Worm (Caenorhabditis elegans) whole organism, L2 larva: ENCODE data around the gene rei-2.

Experiments used
- C34F6.9 ChIP-seq: fragments of 150-350 bp; optimal IDR thresholded peaks from 2 replicates; lab custom pipeline; 2014; ENCODE audit warnings: missing biosample characterization, missing genetic modification characterization
- F13H6.1 ChIP-seq: sonication (generic microtip); optimal IDR thresholded peaks from 2 replicates; lab custom pipeline; 2016; ENCODE audit warnings: missing genetic modification characterization, missing compliant biosample characterization
- R02D3.7 ChIP-seq: fragments of 150-350 bp; optimal IDR thresholded peaks from 2 replicates; lab custom pipeline; 2014; ENCODE audit warnings: missing biosample characterization, missing genetic modification characterization
- Y55F3AM.14 ChIP-seq: fragments of 200-800 bp; sonication (Bioruptor generic); optimal IDR thresholded peaks from 2 replicates; lab custom pipeline; 2018; ENCODE audit warnings: mild to moderate bottlenecking, missing genetic modification characterization, missing compliant biosample characterization
- ZK546.5 ChIP-seq: sonication (generic microtip); optimal IDR thresholded peaks from 2 replicates; lab custom pipeline; 2017; ENCODE audit warnings: missing biosample characterization, missing genetic modification characterization
- alr-1 ChIP-seq: fragments of 150-350 bp; optimal IDR thresholded peaks from 2 replicates; lab custom pipeline; 2014; ENCODE audit warnings: missing biosample characterization, missing genetic modification characterization
- aly-2 ChIP-seq: fragments of 150-350 bp; optimal IDR thresholded peaks from 2 replicates; lab custom pipeline; 2014; ENCODE audit warnings: missing biosample characterization, missing genetic modification characterization
- ama-1 ChIP-seq: fragments of 150-350 bp; optimal IDR thresholded peaks from 2 replicates; lab custom pipeline; 2018; ENCODE audit warnings: inconsistent platforms
- blmp-1 ChIP-seq: sonication (generic microtip); optimal IDR thresholded peaks from 2 replicates; lab custom pipeline; 2017; ENCODE audit warnings: missing genetic modification characterization, mild to moderate bottlenecking, missing compliant biosample characterization, antibody characterized with exemption, moderate library complexity; ENCODE audit not compliant: insufficient read depth
- ceh-16 ChIP-seq: fragments of 150-350 bp; optimal IDR thresholded peaks from 2 replicates; lab custom pipeline; 2014; ENCODE audit warnings: missing biosample characterization, missing genetic modification characterization
- ceh-82 ChIP-seq: fragments of 150-350 bp; optimal IDR thresholded peaks from 2 replicates; lab custom pipeline; 2014; ENCODE audit warnings: missing biosample characterization, missing genetic modification characterization
- crh-2 ChIP-seq: sonication (generic microtip); optimal IDR thresholded peaks from 2 replicates; lab custom pipeline; 2017; ENCODE audit warnings: missing biosample characterization, missing genetic modification characterization
- dmd-4 ChIP-seq: sonication (generic microtip); optimal IDR thresholded peaks from 2 replicates; lab custom pipeline; 2017; ENCODE audit warnings: missing biosample characterization, missing genetic modification characterization
- egl-27 ChIP-seq: sonication (generic microtip); optimal IDR thresholded peaks from 3 replicates; lab custom pipeline; 2017; ENCODE audit warnings: missing biosample characterization, missing genetic modification reagents, missing genetic modification characterization
- elt-1 ChIP-seq: fragments of 150-350 bp; optimal IDR thresholded peaks from 2 replicates; lab custom pipeline; 2014; ENCODE audit warnings: missing biosample characterization, missing genetic modification characterization
- elt-3 ChIP-seq: sonication (generic microtip); optimal IDR thresholded peaks from 2 replicates; lab custom pipeline; 2017; ENCODE audit warnings: missing biosample characterization, missing genetic modification characterization
- fos-1 ChIP-seq: fragments of 150-350 bp; optimal IDR thresholded peaks from 2 replicates; lab custom pipeline; 2014; ENCODE audit warnings: missing biosample characterization, missing genetic modification characterization
- gmeb-1 ChIP-seq: fragments of 150-350 bp; optimal IDR thresholded peaks from 2 replicates; lab custom pipeline; 2014; ENCODE audit warnings: missing biosample characterization, missing genetic modification characterization
- lin-11 ChIP-seq: fragments of 150-350 bp; sonication (generic microtip); optimal IDR thresholded peaks from 2 replicates; lab custom pipeline; 2014; ENCODE audit warnings: missing biosample characterization, missing genetic modification characterization, inconsistent platforms, mixed read lengths
- lin-13 ChIP-seq: fragments of 150-350 bp; optimal IDR thresholded peaks from 2 replicates; lab custom pipeline; 2014; ENCODE audit warnings: missing biosample characterization, missing genetic modification reagents, missing genetic modification characterization
- lin-39 ChIP-seq: fragments of 150-350 bp; optimal IDR thresholded peaks from 2 replicates; lab custom pipeline; 2014; ENCODE audit warnings: missing biosample characterization, missing genetic modification reagents, missing genetic modification characterization
- lsy-2 ChIP-seq, 2 experiments: fragments of 150-350 bp in 1 of 2; sonication (generic microtip) in 1 of 2; optimal IDR thresholded peaks; 2 replicates each; lab custom pipeline; 2014 to 2017; ENCODE audit warnings: missing biosample characterization in 2 of 2, missing genetic modification characterization in 2 of 2
- mab-5 ChIP-seq: fragments of 150-350 bp; optimal IDR thresholded peaks from 2 replicates; lab custom pipeline; 2014; ENCODE audit warnings: missing biosample characterization, missing genetic modification characterization
- mbf-1 ChIP-seq: sonication (generic microtip); optimal IDR thresholded peaks from 2 replicates; lab custom pipeline; 2017; ENCODE audit warnings: missing biosample characterization, missing genetic modification characterization
- mdl-1 ChIP-seq, 2 experiments: fragments of 150-350 bp in 1 of 2; sonication (generic microtip) in 1 of 2; optimal IDR thresholded peaks; 2 replicates each; lab custom pipeline; 2017; ENCODE audit warnings: missing biosample characterization in 2 of 2, missing genetic modification characterization in 2 of 2
- nhr-10 ChIP-seq: sonication (generic microtip); optimal IDR thresholded peaks from 2 replicates; lab custom pipeline; 2017; ENCODE audit warnings: missing biosample characterization, missing genetic modification characterization
- nhr-11 ChIP-seq: fragments of 150-350 bp; optimal IDR thresholded peaks from 2 replicates; lab custom pipeline; 2014; ENCODE audit warnings: missing biosample characterization, missing genetic modification characterization
- nhr-12 ChIP-seq: fragments of 150-350 bp; optimal IDR thresholded peaks from 2 replicates; lab custom pipeline; 2014; ENCODE audit warnings: missing biosample characterization, missing genetic modification characterization
- nhr-129 ChIP-seq: fragments of 150-350 bp; optimal IDR thresholded peaks from 2 replicates; lab custom pipeline; 2014; ENCODE audit warnings: missing biosample characterization, missing genetic modification characterization
- nhr-21 ChIP-seq: fragments of 150-350 bp; optimal IDR thresholded peaks from 2 replicates; lab custom pipeline; 2014; ENCODE audit warnings: missing biosample characterization, missing genetic modification characterization
- nhr-23 ChIP-seq: fragments of 150-350 bp; optimal IDR thresholded peaks from 2 replicates; lab custom pipeline; 2014; ENCODE audit warnings: missing biosample characterization, missing genetic modification reagents, missing genetic modification characterization
- nhr-237 ChIP-seq: fragments of 150-350 bp; optimal IDR thresholded peaks from 2 replicates; lab custom pipeline; 2014; ENCODE audit warnings: missing biosample characterization, missing genetic modification characterization
- nhr-25 ChIP-seq: fragments of 150-350 bp; sonication (generic microtip); optimal IDR thresholded peaks from 3 replicates; lab custom pipeline; 2014; ENCODE audit warnings: missing biosample characterization, missing genetic modification characterization
- nhr-6 ChIP-seq: fragments of 150-350 bp; optimal IDR thresholded peaks from 2 replicates; lab custom pipeline; 2014; ENCODE audit warnings: missing biosample characterization, missing genetic modification characterization
- nhr-77 ChIP-seq: fragments of 150-350 bp; optimal IDR thresholded peaks from 2 replicates; lab custom pipeline; 2014; ENCODE audit warnings: missing biosample characterization, missing genetic modification characterization
- peb-1 ChIP-seq: fragments of 150-350 bp; optimal IDR thresholded peaks from 2 replicates; lab custom pipeline; 2014; ENCODE audit warnings: missing biosample characterization, missing genetic modification characterization
- sem-4 ChIP-seq: fragments of 150-350 bp; optimal IDR thresholded peaks from 2 replicates; lab custom pipeline; 2014; ENCODE audit warnings: missing biosample characterization, missing genetic modification reagents, missing genetic modification characterization
- skn-1 ChIP-seq: sonication (generic microtip); optimal IDR thresholded peaks from 2 replicates; lab custom pipeline; 2017; ENCODE audit warnings: missing biosample characterization, missing genetic modification characterization
- sma-3 ChIP-seq: sonication (generic microtip); optimal IDR thresholded peaks from 2 replicates; lab custom pipeline; 2016; ENCODE audit warnings: missing genetic modification reagents, missing genetic modification characterization, missing compliant biosample characterization
- sma-9 ChIP-seq, 2 experiments: fragments of 150-350 bp in 1 of 2; sonication (generic microtip) in 1 of 2; optimal IDR thresholded peaks; 2 replicates each; lab custom pipeline; 2014 to 2016; ENCODE audit warnings: missing genetic modification characterization in 2 of 2, mild to moderate bottlenecking in 1 of 2, missing biosample characterization in 1 of 2, missing compliant biosample characterization in 1 of 2, missing genetic modification reagents in 1 of 2, moderate library complexity in 1 of 2
- snpc-4 ChIP-seq: fragments of 150-350 bp; optimal IDR thresholded peaks from 2 replicates; lab custom pipeline; 2014; ENCODE audit warnings: missing biosample characterization, missing genetic modification characterization
- unc-39 ChIP-seq: fragments of 150-350 bp; optimal IDR thresholded peaks from 2 replicates; lab custom pipeline; 2014; ENCODE audit warnings: missing biosample characterization, missing genetic modification characterization
- unc-55 ChIP-seq: fragments of 150-350 bp; sonication (generic microtip); optimal IDR thresholded peaks from 3 replicates; lab custom pipeline; 2014; ENCODE audit warnings: missing biosample characterization, missing genetic modification reagents, missing genetic modification characterization
- unc-62 ChIP-seq: fragments of 150-350 bp; optimal IDR thresholded peaks from 2 replicates; lab custom pipeline; 2014; ENCODE audit warnings: missing biosample characterization, missing genetic modification reagents, missing genetic modification characterization
- zag-1 ChIP-seq: fragments of 150-350 bp; optimal IDR thresholded peaks from 2 replicates; lab custom pipeline; 2014; ENCODE audit warnings: missing biosample characterization, missing genetic modification characterization
- ztf-1 ChIP-seq: fragments of 200-800 bp; sonication (Bioruptor generic); conservative IDR thresholded peaks from 2 replicates; pipeline ENCODE4 v1.3.6; 2022; ENCODE audit warnings: missing genetic modification characterization, missing compliant biosample characterization
- ztf-11 ChIP-seq: sonication (generic microtip); optimal IDR thresholded peaks from 2 replicates; lab custom pipeline; 2017; ENCODE audit warnings: missing biosample characterization, missing genetic modification characterization

rei-2 gene

ce11 chrX:1060705-1061104, 27.2 kb downstream of the rei-2 start:
- TF ChIP-seq mab-5 (tag; lab: Kevin White, UChicago) (peak; percentile 79), unc-62 (GFP tag; lab: Kevin White, UChicago) (no peak), skn-1 (no peak), ZK546.5 (tag; lab: Kevin White, UChicago) (no peak)

ce11 chrX:1057821-1058377, 30.0 kb downstream of the rei-2 start:
- TF ChIP-seq fos-1 (tag; lab: Kevin White, UChicago) (no peak), sma-9 (GFP tag; optimal IDR thresholded peaks at IDR 0.05; lab: Kevin White, UChicago) (no peak), sma-9 (tag; optimal IDR thresholded peaks at IDR 0.05; lab: Kevin White, UChicago) (no peak), unc-62 (GFP tag; lab: Kevin White, UChicago) (no peak), alr-1 (tag; lab: Kevin White, UChicago) (no peak), unc-39 (tag; lab: Kevin White, UChicago) (no peak), nhr-12 (tag; lab: Kevin White, UChicago) (no peak), elt-3 (no peak), nhr-237 (tag; lab: Kevin White, UChicago) (no peak), skn-1 (no peak), zag-1 (no peak), gmeb-1 (tag; lab: Kevin White, UChicago) (no peak), mbf-1 (no peak), snpc-4 (tag; lab: Kevin White, UChicago) (no peak), mdl-1 (tag; optimal IDR thresholded peaks at IDR 0.05; lab: Kevin White, UChicago) (no peak), elt-1 (tag; lab: Kevin White, UChicago) (no peak)

ce11 chrX:1053929-1054328, 34.0 kb downstream of the rei-2 start, which contains the start of gene ncs-3:
TSS of gene ncs-3 (plus strand) at chrX:1054081.
- TF ChIP-seq sem-4 (no peak), nhr-21 (no peak), nhr-10 (tag; lab: Kevin White, UChicago) (no peak), nhr-77 (tag; lab: Kevin White, UChicago) (no peak), nhr-11 (no peak), ceh-82 (tag; lab: Kevin White, UChicago) (no peak), F13H6.1 (tag; lab: Kevin White, UChicago) (peak; percentile 54), ama-1 (lab: Kevin White, UChicago) (no peak), nhr-25 (tag; lab: Kevin White, UChicago) (no peak), elt-1 (tag; lab: Kevin White, UChicago) (no peak), lin-11 (no peak), snpc-4 (tag; lab: Kevin White, UChicago) (no peak), sma-9 (GFP tag; optimal IDR thresholded peaks at IDR 0.05; lab: Kevin White, UChicago) (peak; percentile 66), sma-9 (tag; optimal IDR thresholded peaks at IDR 0.05; lab: Kevin White, UChicago) (no peak), nhr-12 (tag; lab: Kevin White, UChicago) (no peak), mab-5 (tag; lab: Kevin White, UChicago) (peak; percentile 47), mdl-1 (tag; optimal IDR thresholded peaks at IDR 0.05; lab: Kevin White, UChicago) (no peak), nhr-129 (tag; lab: Kevin White, UChicago) (peak; percentile 10), C34F6.9 (tag; lab: Kevin White, UChicago) (peak; percentile 43), ztf-11 (tag; lab: Kevin White, UChicago) (no peak), aly-2 (tag; lab: Kevin White, UChicago) (no peak), lin-39 (tag; lab: Kevin White, UChicago) (no peak), lin-13 (GFP tag; lab: Kevin White, UChicago) (no peak), unc-39 (tag; lab: Kevin White, UChicago) (no peak), sma-3 (no peak), blmp-1 (tag; lab: Kevin White, UChicago) (peak; percentile 28), fos-1 (tag; lab: Kevin White, UChicago) (no peak), unc-62 (GFP tag; lab: Kevin White, UChicago) (no peak), gmeb-1 (tag; lab: Kevin White, UChicago) (no peak), R02D3.7 (tag; lab: Kevin White, UChicago) (no peak), unc-55 (GFP tag; lab: Kevin White, UChicago) (no peak), crh-2 (tag; lab: Kevin White, UChicago) (no peak), nhr-237 (tag; lab: Kevin White, UChicago) (no peak), skn-1 (no peak), ztf-1 (no peak), dmd-4 (tag; lab: Kevin White, UChicago) (no peak), lsy-2 (tag; optimal IDR thresholded peaks at IDR 0.05; lab: Kevin White, UChicago) (peak in 1 of 2 experiments; percentile 49), mbf-1 (no peak), egl-27 (tag; lab: Kevin White, UChicago) (no peak), peb-1 (tag; lab: Kevin White, UChicago) (no peak), ZK546.5 (tag; lab: Kevin White, UChicago) (no peak), alr-1 (tag; lab: Kevin White, UChicago) (no peak), Y55F3AM.14 (no peak), ceh-16 (tag; lab: Kevin White, UChicago) (no peak), nhr-23 (tag; lab: Kevin White, UChicago) (no peak), nhr-6 (tag; lab: Kevin White, UChicago) (no peak), zag-1 (no peak), elt-3 (no peak)
